Fruit fly (Drosophila melanogaster): ENCODE data around the gene CG13239.

- TF ChIP-seq psq (optimal IDR thresholded peaks at IDR 0.05) = no peak
- no peak for TF ChIP-seq Sin3A (optimal IDR thresholded peaks at IDR 0.05)
- TF ChIP-seq h (optimal IDR thresholded peaks at IDR 0.05) = no peak
- TF ChIP-seq ttk (optimal IDR thresholded peaks at IDR 0.05) = no peak
- no peak for TF ChIP-seq Myc (optimal IDR thresholded peaks at IDR 0.05)
These were observed 23.8 kb upstream of the CG13239 start, which contains the start of the genes CG11226 and CG45428 for dm6 chr3L:22836768-22837167.

Data from Kc167 (cell line).